Fruit fly (Drosophila melanogaster): ENCODE measurements around the gene CG7920.
A peak's percentile ranks its signal among the peaks of the same experiment; 100 is the strongest.

The CG7920 gene

DNA sequence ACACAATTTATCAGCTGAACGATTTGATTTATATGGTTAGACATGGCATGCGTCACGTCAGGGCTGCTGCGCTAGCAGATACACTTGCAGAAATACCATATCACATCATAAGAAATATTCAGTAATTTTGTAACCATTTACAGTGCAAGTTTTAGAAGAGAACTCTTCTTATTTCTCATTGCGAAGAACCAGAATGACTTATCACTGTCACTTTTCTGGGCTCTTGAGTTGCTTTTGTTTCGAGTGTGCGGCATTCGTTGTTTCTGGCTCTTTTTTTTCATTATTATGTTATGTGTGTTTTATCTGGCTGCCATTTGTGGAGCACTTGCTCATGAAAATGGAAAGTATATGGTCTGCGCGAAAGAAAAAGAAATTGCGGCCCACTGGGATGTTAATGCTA is 33.1 kb downstream of the CG7920 start (continued):
- TF ChIP-seq z (GFP tag; IDR thresholded peaks at IDR 0.05) (no peak), CG3995 (GFP tag; optimal IDR thresholded peaks at IDR 0.05) (no peak), CG10366 (GFP tag; IDR thresholded peaks at IDR 0.05) (no peak), Ptx1 (GFP tag; IDR thresholded peaks at IDR 0.05) (peak; percentile 22; the same call in 1 of the 2 replicates), CG17186 (GFP tag; optimal IDR thresholded peaks at IDR 0.05) (no peak), CG6175 (GFP tag; IDR thresholded peaks at IDR 0.05) (no peak), CG10321 (GFP tag; IDR thresholded peaks at IDR 0.05) (no peak), CG17802 (tag; optimal IDR thresholded peaks at IDR 0.05) (no peak), CG6765 (GFP tag; optimal IDR thresholded peaks at IDR 0.05) (no peak), eyg (GFP tag; optimal IDR thresholded peaks at IDR 0.05) (no peak), BtbVII (GFP tag; optimal IDR thresholded peaks at IDR 0.05) (no peak), slp2 (GFP tag; optimal IDR thresholded peaks at IDR 0.05) (no peak), CG8478 (optimal IDR thresholded peaks at IDR 0.05) (no peak), Nf-YC (tag; optimal IDR thresholded peaks at IDR 0.05) (no peak), Aef1 (GFP tag; IDR thresholded peaks at IDR 0.05) (no peak), dysf (GFP tag; IDR thresholded peaks at IDR 0.05) (peak; percentile 60), tgo (GFP tag; IDR thresholded peaks at IDR 0.05) (peak; percentile 33; the same call in 1 of the 3 replicates), CG4424 (GFP tag; optimal IDR thresholded peaks at IDR 0.05) (no peak), esg (GFP tag; conservative IDR thresholded peaks at IDR 0.05) (no peak), Optix (GFP tag; IDR thresholded peaks at IDR 0.05) (no peak), CG18476 (GFP tag; optimal IDR thresholded peaks at IDR 0.05) (no peak), CTCF (GFP tag; optimal IDR thresholded peaks at IDR 0.05) (no peak), CG7556 (GFP tag; optimal IDR thresholded peaks at IDR 0.05) (no peak), en (GFP tag; optimal IDR thresholded peaks at IDR 0.05) (no peak), ci (GFP tag; IDR thresholded peaks at IDR 0.05) (peak; percentile 51; the same call in 1 of the 3 replicates), slbo (GFP tag; IDR thresholded peaks at IDR 0.05) (0 out of 2 replicates have a peak, but pooled peaks have one; percentile 8), gcm (GFP tag; optimal IDR thresholded peaks at IDR 0.05) (no peak), al (GFP tag; IDR thresholded peaks at IDR 0.05) (no peak), Scr (GFP tag; IDR thresholded peaks at IDR 0.05; ENCODE audit: partially characterized antibody) (no peak), Hsf (GFP tag; optimal IDR thresholded peaks at IDR 0.05) (no peak), Rx (GFP tag; IDR thresholded peaks at IDR 0.05) (no peak), sim (GFP tag; IDR thresholded peaks at IDR 0.05) (no peak), gcm2 (GFP tag; optimal IDR thresholded peaks at IDR 0.05) (no peak), Sry-β (GFP tag; optimal IDR thresholded peaks at IDR 0.05) (no peak), Pdp1 (GFP tag; optimal IDR thresholded peaks at IDR 0.05) (no peak), Atf3 (GFP tag; optimal IDR thresholded peaks at IDR 0.05) (no peak), Sox102F (GFP tag; optimal IDR thresholded peaks at IDR 0.05) (peak; percentile 41), Hr39 (optimal IDR thresholded peaks at IDR 0.05) (no peak), CG12769 (tag; optimal IDR thresholded peaks at IDR 0.05) (no peak), CG14441 (GFP tag; IDR thresholded peaks at IDR 0.05) (0 out of 2 replicates have a peak, but pooled peaks have one; percentile 38), CG31388 (GFP tag; optimal IDR thresholded peaks at IDR 0.05) (no peak), CG13775 (GFP tag; optimal IDR thresholded peaks at IDR 0.05) (no peak), bowl (GFP tag; IDR thresholded peaks at IDR 0.05) (no peak), klu (GFP tag; IDR thresholded peaks at IDR 0.05) (no peak), Dip2 (GFP tag; IDR thresholded peaks at IDR 0.05) (no peak), CG11456 (GFP tag; IDR thresholded peaks at IDR 0.05) (0 out of 3 replicates have a peak, but pooled peaks have one; percentile 30), chif (GFP tag; optimal IDR thresholded peaks at IDR 0.05) (no peak)
